Worm (Caenorhabditis elegans) whole organism, early embryonic: ENCODE measurements around the gene nmr-1.

ENCODE experiments used
- B0310.2 ChIP-seq: sonication (generic microtip); optimal IDR thresholded peaks from 2 replicates; lab custom pipeline; 2016; ENCODE audit warnings: mild to moderate bottlenecking, missing genetic modification characterization, missing compliant biosample characterization
- F13C5.2 ChIP-seq: sonication (generic microtip); optimal IDR thresholded peaks from 2 replicates; lab custom pipeline; 2017; ENCODE audit warnings: mild to moderate bottlenecking, missing genetic modification characterization, inconsistent platforms, missing compliant biosample characterization
- aly-1 ChIP-seq: sonication (generic microtip); optimal IDR thresholded peaks from 2 replicates; lab custom pipeline; 2016; ENCODE audit warnings: missing genetic modification characterization, missing compliant biosample characterization
- ama-1 ChIP-seq: fragments of 150-350 bp; optimal IDR thresholded peaks from 2 replicates; lab custom pipeline; 2014
- ceh-13 ChIP-seq: fragments of 200-800 bp; sonication (Bioruptor generic); optimal IDR thresholded peaks from 2 replicates; lab custom pipeline; 2018; ENCODE audit warnings: mild to moderate bottlenecking, missing genetic modification characterization, missing compliant biosample characterization
- ceh-36 ChIP-seq: sonication (generic microtip); optimal IDR thresholded peaks from 2 replicates; lab custom pipeline; 2016; ENCODE audit warnings: missing genetic modification characterization, inconsistent platforms, missing compliant biosample characterization
- ets-7 ChIP-seq: sonication (generic microtip); optimal IDR thresholded peaks from 2 replicates; lab custom pipeline; 2016; ENCODE audit warnings: missing genotype, missing genetic modification characterization, missing compliant biosample characterization
- flt-1 ChIP-seq: fragments of 200-800 bp; sonication (Bioruptor generic); IDR thresholded peaks from 2 replicates; pipeline ENCODE4 v1.3.6; 2022; ENCODE audit warnings: missing genetic modification characterization, missing compliant biosample characterization
- hmbx-1 ChIP-seq: sonication (generic microtip); optimal IDR thresholded peaks from 2 replicates; lab custom pipeline; 2016; ENCODE audit warnings: mild to moderate bottlenecking, missing genetic modification characterization, missing compliant biosample characterization
- hmg-4 ChIP-seq: fragments of 200-800 bp; sonication (Bioruptor generic); optimal IDR thresholded peaks from 2 replicates; lab custom pipeline; 2018; ENCODE audit warnings: mild to moderate bottlenecking, missing genetic modification characterization, missing compliant biosample characterization
- hnd-1 ChIP-seq: sonication (generic microtip); optimal IDR thresholded peaks from 2 replicates; lab custom pipeline; 2016; ENCODE audit warnings: missing genetic modification characterization, missing compliant biosample characterization
- pes-1 ChIP-seq: fragments of 200-800 bp; sonication (Bioruptor generic); IDR thresholded peaks from 2 replicates; pipeline ENCODE4 v1.3.6; 2022; ENCODE audit warnings: missing genetic modification reagents, missing genetic modification characterization, missing compliant biosample characterization
- scrt-1 ChIP-seq: fragments of 200-800 bp; sonication (Bioruptor generic); IDR thresholded peaks from 2 replicates; pipeline ENCODE4 v1.3.6; 2022; ENCODE audit warnings: missing genetic modification characterization, missing compliant biosample characterization
- sea-1 ChIP-seq: fragments of 200-800 bp; sonication (Bioruptor generic); conservative IDR thresholded peaks from 2 replicates; pipeline ENCODE4 v1.3.6; 2022; ENCODE audit warnings: missing genetic modification characterization, missing compliant biosample characterization
- tbx-11 ChIP-seq: fragments of 200-800 bp; sonication (Bioruptor generic); IDR thresholded peaks from 2 replicates; pipeline ENCODE4 v1.3.6; 2022; ENCODE audit warnings: missing genetic modification characterization, missing compliant biosample characterization
- tbx-37 ChIP-seq: fragments of 200-800 bp; sonication (Bioruptor generic); conservative IDR thresholded peaks from 2 replicates; pipeline ENCODE4 v1.3.6; 2022; ENCODE audit warnings: missing genetic modification reagents, missing genetic modification characterization, missing compliant biosample characterization
- tra-4 ChIP-seq: sonication (generic microtip); optimal IDR thresholded peaks from 2 replicates; lab custom pipeline; 2017; ENCODE audit warnings: missing genetic modification characterization, missing compliant biosample characterization

Gene nmr-1

DNA sequence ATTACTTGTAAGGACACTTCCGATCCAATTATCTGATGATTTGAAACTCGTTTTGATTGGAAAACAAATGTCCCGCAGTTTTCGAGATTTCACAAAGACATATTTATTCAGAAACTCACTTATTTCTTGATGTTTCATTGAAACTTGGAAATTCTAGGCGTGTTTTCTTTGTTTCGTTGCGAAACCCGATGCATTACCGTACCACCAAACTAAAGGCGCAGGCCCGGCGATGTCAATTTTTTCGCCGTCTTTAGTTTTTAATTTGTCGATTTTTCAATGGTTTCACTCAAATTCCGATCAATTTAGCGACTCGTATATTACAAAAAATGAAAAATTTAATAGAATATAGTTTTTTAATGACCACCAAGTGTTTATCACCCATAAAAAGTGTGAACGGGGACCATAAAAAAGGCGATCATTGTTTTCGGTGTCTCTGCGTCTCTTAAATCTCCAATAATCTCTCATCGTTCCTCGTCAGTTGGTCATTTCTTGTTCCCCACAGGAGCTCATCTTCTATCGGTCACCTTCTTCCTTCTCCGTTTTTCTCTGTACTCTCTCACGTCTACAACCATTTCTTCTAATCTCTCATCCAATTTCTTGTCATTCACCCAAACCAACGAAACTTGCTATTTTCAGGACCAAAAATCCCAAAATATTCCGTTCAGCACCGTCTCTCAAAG lies 19.5 kb upstream of the nmr-1 start, which contains the start of gene clr-1:
Gene clr-1, plus strand, starts transcription at position 630 of the 680 bp plus-strand sequence.
- TF ChIP-seq ceh-13 (GFP tag; lab: Kevin White, UChicago) = no peak
- TF ChIP-seq tra-4 (tag; lab: Kevin White, UChicago) = no peak
- TF ChIP-seq F13C5.2 (tag; lab: Kevin White, UChicago) = no peak
- no peak for TF ChIP-seq sea-1 (GFP tag; lab: Robert Waterston, UW)
- no peak for TF ChIP-seq hmbx-1 (tag; lab: Kevin White, UChicago)
- no peak for TF ChIP-seq ceh-36 (tag; lab: Kevin White, UChicago)
- no peak for TF ChIP-seq hmg-4 (GFP tag; lab: Kevin White, UChicago)
- no peak for TF ChIP-seq ets-7 (tag; lab: Kevin White, UChicago)
- TF ChIP-seq flt-1 = no peak
- no peak for TF ChIP-seq B0310.2 (tag; lab: Kevin White, UChicago)
- TF ChIP-seq scrt-1 (GFP tag; lab: Robert Waterston, UW) = no peak

DNA sequence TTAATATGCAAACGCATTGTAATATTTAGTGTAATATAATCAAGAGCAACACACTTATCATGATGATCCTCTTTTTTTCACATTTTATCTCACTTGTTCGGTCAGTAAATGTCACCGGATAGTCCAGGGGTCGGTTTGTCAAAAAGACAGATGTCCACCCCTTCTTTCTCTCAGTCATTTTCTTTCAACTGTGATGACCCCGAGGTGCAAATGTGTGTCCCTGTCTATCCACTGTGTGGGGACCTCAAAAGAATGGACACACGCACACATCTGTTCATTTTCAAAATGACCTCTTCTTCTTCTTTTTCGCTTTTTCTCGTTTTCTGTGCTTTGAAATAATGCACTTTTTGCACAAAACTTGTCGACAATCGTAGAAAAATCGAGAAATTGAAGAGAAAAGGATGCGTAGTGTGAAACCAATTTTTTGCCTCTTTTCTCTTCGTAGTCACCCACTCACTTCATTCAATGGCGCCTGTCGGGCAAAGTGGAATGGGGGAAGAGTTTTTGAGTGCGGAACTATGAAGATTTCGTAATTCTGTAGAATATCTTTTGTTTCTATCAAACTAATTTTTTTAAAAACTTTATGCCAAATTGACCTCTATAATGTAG lies 17.4 kb upstream of the nmr-1 start:
- peak; percentile 5 for TF ChIP-seq F13C5.2 (tag; lab: Kevin White, UChicago)
- TF ChIP-seq hmg-4 (GFP tag; lab: Kevin White, UChicago) = peak; percentile 47
- 0 out of 2 replicates have a peak, but pooled peaks have one; percentile 10 for TF ChIP-seq tbx-37 (GFP tag; lab: Robert Waterston, UW)
- TF ChIP-seq tbx-11 (GFP tag; lab: Robert Waterston, UW) = no peak

DNA sequence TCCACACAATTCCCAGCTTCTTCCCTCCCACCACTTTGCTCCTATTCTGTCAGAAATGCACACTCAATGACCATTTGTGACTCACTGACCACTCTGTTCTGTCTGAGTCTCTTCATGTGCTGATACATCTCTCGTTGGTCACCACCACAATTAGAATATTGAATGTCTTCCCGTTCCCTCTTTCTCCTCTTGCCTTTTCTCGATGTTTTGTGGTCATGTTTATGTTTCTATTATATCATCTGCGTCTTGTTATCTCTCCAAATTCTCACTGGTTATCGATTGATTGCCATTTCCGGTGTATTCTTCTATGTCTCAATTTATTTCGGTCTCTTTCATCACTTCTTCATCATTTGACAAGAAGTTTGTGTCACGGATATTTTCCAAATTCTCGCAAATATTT lies 14.5 kb upstream of the nmr-1 start:
- no peak for TF ChIP-seq scrt-1 (GFP tag; lab: Robert Waterston, UW)
- TF ChIP-seq ama-1 = no peak
- TF ChIP-seq tbx-11 (GFP tag; lab: Robert Waterston, UW) = no peak
- no peak for TF ChIP-seq tbx-37 (GFP tag; lab: Robert Waterston, UW)
- no peak for TF ChIP-seq B0310.2 (tag; lab: Kevin White, UChicago)
- TF ChIP-seq hmbx-1 (tag; lab: Kevin White, UChicago) = no peak
- no peak for TF ChIP-seq pes-1 (GFP tag; lab: Robert Waterston, UW)
- TF ChIP-seq hmg-4 (GFP tag; lab: Kevin White, UChicago) = no peak
- TF ChIP-seq aly-1 (tag; lab: Kevin White, UChicago) = no peak
- no peak for TF ChIP-seq F13C5.2 (tag; lab: Kevin White, UChicago)

DNA sequence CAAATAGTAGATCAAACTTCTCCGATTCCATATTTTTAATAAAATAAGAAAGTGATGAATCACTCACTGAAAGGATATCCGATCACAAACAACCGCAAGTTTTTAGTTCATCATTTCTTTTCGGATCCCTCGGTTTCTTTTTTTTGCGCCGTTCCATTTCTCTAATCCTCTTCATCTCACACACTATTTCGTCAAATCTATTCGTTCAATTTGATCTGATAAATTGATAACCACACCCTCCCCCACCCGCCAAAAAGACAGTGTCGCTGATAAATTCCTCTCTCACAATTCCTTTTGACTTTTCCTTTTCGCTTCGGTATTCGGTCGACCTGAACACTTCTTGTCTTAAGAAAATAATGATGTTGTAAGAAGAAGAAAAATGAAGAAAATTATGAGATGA lies 13.1 kb upstream of the nmr-1 start:
- no peak for TF ChIP-seq tra-4 (tag; lab: Kevin White, UChicago)
- no peak for TF ChIP-seq flt-1
- no peak for TF ChIP-seq ceh-13 (GFP tag; lab: Kevin White, UChicago)
- no peak for TF ChIP-seq scrt-1 (GFP tag; lab: Robert Waterston, UW)
- no peak for TF ChIP-seq pes-1 (GFP tag; lab: Robert Waterston, UW)
- TF ChIP-seq ets-7 (tag; lab: Kevin White, UChicago) = no peak
- TF ChIP-seq ceh-36 (tag; lab: Kevin White, UChicago) = no peak
- TF ChIP-seq ama-1 = no peak
- TF ChIP-seq tbx-11 (GFP tag; lab: Robert Waterston, UW) = no peak
- no peak for TF ChIP-seq hmbx-1 (tag; lab: Kevin White, UChicago)
- TF ChIP-seq F13C5.2 (tag; lab: Kevin White, UChicago) = no peak
- TF ChIP-seq B0310.2 (tag; lab: Kevin White, UChicago) = no peak
- no peak for TF ChIP-seq tbx-37 (GFP tag; lab: Robert Waterston, UW)
- TF ChIP-seq hmg-4 (GFP tag; lab: Kevin White, UChicago) = no peak
- no peak for TF ChIP-seq hnd-1 (tag; lab: Kevin White, UChicago)
- no peak for TF ChIP-seq aly-1 (tag; lab: Kevin White, UChicago)
- no peak for TF ChIP-seq sea-1 (GFP tag; lab: Robert Waterston, UW)

DNA sequence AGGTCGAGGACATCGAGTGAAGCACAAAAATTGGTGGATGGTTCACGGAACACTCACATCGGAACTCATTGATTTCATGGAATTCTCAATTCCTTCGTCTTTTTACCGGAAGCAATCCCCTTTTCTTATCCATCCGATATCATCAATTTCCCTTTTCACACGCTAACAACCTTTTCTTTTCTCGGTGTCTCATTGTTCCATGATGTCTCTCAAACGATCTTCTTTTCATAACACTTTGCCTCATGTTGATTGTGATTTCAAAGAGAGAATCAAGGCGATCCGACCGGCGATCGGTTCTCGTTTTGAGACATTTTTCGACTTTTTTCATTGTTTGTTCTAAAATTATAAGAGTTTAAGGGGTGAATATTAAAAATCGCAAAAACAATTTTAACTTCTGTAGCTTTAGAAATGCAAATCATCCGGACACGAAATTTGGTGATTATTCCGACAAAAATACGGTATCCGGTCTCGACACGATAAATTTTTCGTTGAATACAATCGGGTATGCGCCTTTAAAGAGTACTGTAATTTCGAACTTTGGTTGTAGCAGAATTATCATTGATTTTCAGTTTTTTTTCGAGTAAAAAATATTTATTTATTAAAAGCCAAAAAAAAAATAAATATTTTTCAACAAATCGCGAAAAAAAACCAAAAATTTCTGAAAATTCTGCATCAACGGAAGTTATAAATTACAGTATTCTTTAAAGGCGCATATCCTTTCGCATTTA lies 12.4 kb upstream of the nmr-1 start:
- TF ChIP-seq ceh-13 (GFP tag; lab: Kevin White, UChicago) (no peak), hmg-4 (GFP tag; lab: Kevin White, UChicago) (no peak), ama-1 (no peak), tra-4 (tag; lab: Kevin White, UChicago) (no peak), pes-1 (GFP tag; lab: Robert Waterston, UW) (no peak)

DNA sequence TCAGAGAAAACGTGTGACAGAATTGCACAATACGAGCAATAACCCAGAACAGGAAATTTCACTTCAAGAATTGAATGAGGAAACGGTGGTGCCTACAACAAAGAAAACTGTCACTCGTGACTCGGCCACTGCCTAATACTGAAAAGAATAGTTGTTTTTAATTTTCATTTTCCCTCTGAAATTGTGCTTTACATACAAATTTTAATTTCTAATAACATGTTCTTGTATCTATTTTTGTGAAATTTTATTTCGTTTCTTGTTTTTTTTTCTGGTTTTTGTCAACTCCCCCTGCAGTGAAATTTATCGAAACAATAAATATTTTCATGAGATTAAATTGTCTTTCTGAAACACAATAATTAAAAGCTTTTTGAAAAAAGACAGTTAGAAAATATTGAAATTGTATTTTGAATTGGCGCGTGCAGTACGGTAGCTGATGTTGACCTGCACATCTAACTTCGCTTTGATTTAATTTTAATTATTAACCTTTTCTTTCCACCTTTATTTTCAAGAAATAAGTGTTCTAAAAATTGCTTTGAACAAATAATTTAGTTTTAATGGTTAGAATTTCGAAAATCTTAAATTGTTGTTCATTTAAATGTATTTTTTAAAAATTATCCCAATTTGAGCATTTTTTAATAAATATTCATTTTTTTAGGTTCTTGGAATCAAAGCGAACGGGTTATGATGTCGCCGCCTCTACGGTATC lies 9.4 kb upstream of the nmr-1 start, which contains the start of gene daz-1:
Gene daz-1, plus strand, starts transcription at position 656 of the 706 bp plus-strand sequence.
- TF ChIP-seq hnd-1 (tag; lab: Kevin White, UChicago) = no peak
- TF ChIP-seq aly-1 (tag; lab: Kevin White, UChicago) = no peak
- TF ChIP-seq scrt-1 (GFP tag; lab: Robert Waterston, UW) = no peak
- TF ChIP-seq F13C5.2 (tag; lab: Kevin White, UChicago) = no peak
- no peak for TF ChIP-seq B0310.2 (tag; lab: Kevin White, UChicago)
- no peak for TF ChIP-seq pes-1 (GFP tag; lab: Robert Waterston, UW)
- no peak for TF ChIP-seq hmbx-1 (tag; lab: Kevin White, UChicago)
- no peak for TF ChIP-seq tra-4 (tag; lab: Kevin White, UChicago)
- no peak for TF ChIP-seq sea-1 (GFP tag; lab: Robert Waterston, UW)
- no peak for TF ChIP-seq ama-1
- no peak for TF ChIP-seq tbx-11 (GFP tag; lab: Robert Waterston, UW)
- TF ChIP-seq ets-7 (tag; lab: Kevin White, UChicago) = no peak
- no peak for TF ChIP-seq ceh-13 (GFP tag; lab: Kevin White, UChicago)
- TF ChIP-seq tbx-37 (GFP tag; lab: Robert Waterston, UW) = no peak
